Worm (Caenorhabditis elegans) whole organism, L4/young adult: ENCODE measurements around the gene eak-7.

Experiments used
- W03F9.2 ChIP-seq: fragments of 150-350 bp; optimal IDR thresholded peaks from 2 replicates; lab custom pipeline; 2014; ENCODE audit warnings: missing biosample characterization, missing genetic modification characterization
- him-1 ChIP-seq: sonication (generic microtip); optimal IDR thresholded peaks from 2 replicates; lab custom pipeline; 2016; ENCODE audit warnings: missing genotype, missing genetic modification reagents, missing genetic modification characterization, missing compliant biosample characterization

ce11 chrIV:12520150-12520549, 45.6 kb downstream of the eak-7 start, which contains the start of gene tsp-4:
- no peak for TF ChIP-seq him-1 (tag; lab: Kevin White, UChicago)
- no peak for TF ChIP-seq W03F9.2 (tag; lab: Kevin White, UChicago)
